Fruit fly (Drosophila melanogaster) S2 (cell line): Measurements from ENCODE around the gene CG15404.

Source experiments
- CG8478 ChIP-seq: fragments of >200 bp; optimal IDR thresholded peaks from 2 replicates; lab custom pipeline; 2018
- CTCF ChIP-seq, 2 experiments: fragments of >200 bp; optimal IDR thresholded peaks; 2 replicates each; lab custom pipeline; 2018

dm6 chr2L:3152696-3153613 lies 20.8 kb upstream of the CG15404 start:
- TF ChIP-seq CG8478 (lab: Kevin White, UChicago) = no peak
- no peak for TF ChIP-seq CTCF (optimal IDR thresholded peaks at IDR 0.05; lab: Kevin White, UChicago)
